Fruit fly (Drosophila melanogaster): ENCODE results near the gene Eig71Ef.

- TF ChIP-seq CG8478 (optimal IDR thresholded peaks at IDR 0.05): no peak
- no peak for TF ChIP-seq CTCF (optimal IDR thresholded peaks at IDR 0.05)
These were observed 15.6 kb downstream of the Eig71Ef start for dm6 chr3L:15641590-15642019.

All from S2 (cell line).